Worm (Caenorhabditis elegans) whole organism, L1 larva: Measurements from ENCODE around the gene ndnf-1.

Source experiments
- ama-1 ChIP-seq: fragments of 150-350 bp; optimal IDR thresholded peaks from 2 replicates; lab custom pipeline; 2014
- elt-3 ChIP-seq, 6 experiments: fragments of 150-350 bp in 1 of 6; sonication (generic microtip); optimal IDR thresholded peaks; 2 replicates each; lab custom pipeline; 2017 to 2018; ENCODE audit warnings: missing biosample characterization in 6 of 6, missing genetic modification characterization in 6 of 6, inconsistent platforms in 1 of 6

ce11 chrIV:3016202-3016601 is 12.5 kb downstream of the ndnf-1 start:
- TF ChIP-seq elt-3 (tag; optimal IDR thresholded peaks at IDR 0.05; lab: Kevin White, UChicago) (no peak), ama-1 (lab: Kevin White, UChicago) (no peak)
